Fruit fly (Drosophila melanogaster) whole organism, adult: Measurements from ENCODE around the gene CG6873.

Experiments used
- CG11617 ChIP-seq: fragments of 200-800 bp; sonication (Bioruptor generic); optimal IDR thresholded peaks from 2 replicates; lab custom pipeline; 2017; ENCODE audit warnings: mild to moderate bottlenecking, missing biosample characterization, missing genetic modification reagents, missing genetic modification characterization
- CG12768 ChIP-seq: fragments of 200-800 bp; sonication (Bioruptor generic); optimal IDR thresholded peaks from 2 replicates; lab custom pipeline; 2017; ENCODE audit warnings: missing biosample characterization, missing genetic modification characterization, mild to moderate bottlenecking, moderate library complexity, missing genetic modification reagents
- CG14711 ChIP-seq: fragments of 200-800 bp; sonication (Bioruptor generic); optimal IDR thresholded peaks from 2 replicates; lab custom pipeline; 2018; ENCODE audit warnings: missing biosample characterization, mild to moderate bottlenecking, missing genetic modification characterization, moderate library complexity
- CG1620 ChIP-seq: fragments of 200-800 bp; sonication (Bioruptor generic); optimal IDR thresholded peaks from 2 replicates; lab custom pipeline; 2016; ENCODE audit warnings: missing biosample characterization, missing genetic modification characterization
- CG33017 ChIP-seq: fragments of 200-800 bp; sonication (Bioruptor generic); optimal IDR thresholded peaks from 2 replicates; lab custom pipeline; 2018; ENCODE audit warnings: missing biosample characterization, mild to moderate bottlenecking, missing genetic modification characterization, moderate library complexity
- CG5204 ChIP-seq: fragments of 200-800 bp; sonication (Bioruptor generic); optimal IDR thresholded peaks from 2 replicates; lab custom pipeline; 2016; ENCODE audit warnings: missing biosample characterization, missing genetic modification characterization
- CG7045 ChIP-seq: fragments of 200-800 bp; sonication (Bioruptor generic); optimal IDR thresholded peaks from 2 replicates; lab custom pipeline; 2017; ENCODE audit warnings: missing biosample characterization, mild to moderate bottlenecking, missing genetic modification characterization
- CG7101 ChIP-seq: fragments of 200-800 bp; sonication (Bioruptor generic); optimal IDR thresholded peaks from 2 replicates; lab custom pipeline; 2018; ENCODE audit warnings: missing biosample characterization, mild to moderate bottlenecking, missing genetic modification characterization, moderate library complexity
- Clk ChIP-seq: fragments of 200-800 bp; sonication (Bioruptor generic); optimal IDR thresholded peaks from 2 replicates; lab custom pipeline; 2017; ENCODE audit warnings: missing biosample characterization, missing genetic modification characterization
- Crg-1 ChIP-seq: fragments of 200-800 bp; sonication (Bioruptor generic); optimal IDR thresholded peaks from 2 replicates; lab custom pipeline; 2016; ENCODE audit warnings: missing biosample characterization, missing genetic modification characterization
- Hr96 ChIP-seq: fragments of 200-800 bp; sonication (Bioruptor generic); optimal IDR thresholded peaks from 2 replicates; lab custom pipeline; 2016; ENCODE audit warnings: missing biosample characterization, missing genetic modification characterization
- Mnt ChIP-seq: fragments of 200-800 bp; sonication (Bioruptor generic); optimal IDR thresholded peaks from 2 replicates; lab custom pipeline; 2016; ENCODE audit warnings: missing biosample characterization, mild to moderate bottlenecking, missing genetic modification characterization
- bab1 ChIP-seq: fragments of 200-800 bp; sonication (Bioruptor generic); optimal IDR thresholded peaks from 3 replicates; lab custom pipeline; 2019; ENCODE audit warnings: missing biosample characterization, mild to moderate bottlenecking, missing genetic modification characterization, moderate library complexity
- cic ChIP-seq: fragments of 200-800 bp; sonication (Bioruptor generic); optimal IDR thresholded peaks from 2 replicates; lab custom pipeline; 2017; ENCODE audit warnings: missing biosample characterization, mild to moderate bottlenecking, missing genetic modification characterization, moderate library complexity
- cnc ChIP-seq, 2 experiments: fragments of >200 bp; optimal IDR thresholded peaks; 2 replicates each; lab custom pipeline; 2017
- kay ChIP-seq: fragments of 200-800 bp; sonication (Bioruptor generic); peaks from one replicate; lab custom pipeline; 2016; ENCODE audit warnings: missing biosample characterization, missing genetic modification characterization, borderline replicate concordance
- ovo ChIP-seq: fragments of 200-800 bp; sonication (Bioruptor generic); optimal IDR thresholded peaks from 2 replicates; lab custom pipeline; 2016; ENCODE audit warnings: missing biosample characterization, missing genetic modification characterization
- pad ChIP-seq: fragments of 200-800 bp; sonication (Bioruptor generic); optimal IDR thresholded peaks from 3 replicates; lab custom pipeline; 2017; ENCODE audit warnings: missing biosample characterization, missing genetic modification characterization, mild to moderate bottlenecking, moderate library complexity, missing genetic modification reagents
- tj ChIP-seq: fragments of 200-800 bp; sonication (Bioruptor generic); optimal IDR thresholded peaks from 3 replicates; lab custom pipeline; 2017; ENCODE audit warnings: missing biosample characterization, mild to moderate bottlenecking, missing genetic modification characterization, moderate library complexity
- toe ChIP-seq: fragments of 200-800 bp; sonication (Bioruptor generic); optimal IDR thresholded peaks from 2 replicates; lab custom pipeline; 2016; ENCODE audit warnings: missing biosample characterization, missing genetic modification characterization

CG6873 gene

DNA sequence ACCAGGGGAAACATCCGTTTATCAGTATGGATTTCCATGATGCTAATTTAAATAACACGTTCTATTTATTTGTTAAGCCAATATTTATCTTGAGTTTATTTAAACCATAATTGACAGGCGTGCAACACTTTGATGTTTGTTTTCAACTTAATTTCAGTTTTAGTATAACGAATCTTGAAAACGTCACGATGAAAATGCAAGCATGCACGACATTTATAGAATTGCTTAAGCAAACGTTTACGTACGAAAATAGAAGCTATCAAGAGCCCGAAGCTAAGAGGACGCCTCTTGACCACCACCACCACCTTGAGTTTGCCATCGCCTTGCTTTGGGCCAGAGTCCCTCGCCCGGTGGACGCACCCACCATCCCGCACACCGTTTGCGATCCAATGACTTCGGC lies 31.7 kb upstream of the CG6873 start:
- no peak for TF ChIP-seq pad (GFP tag; lab: Kevin White, UChicago)
- TF ChIP-seq Clk (GFP tag; lab: Kevin White, UChicago), result no peak

DNA sequence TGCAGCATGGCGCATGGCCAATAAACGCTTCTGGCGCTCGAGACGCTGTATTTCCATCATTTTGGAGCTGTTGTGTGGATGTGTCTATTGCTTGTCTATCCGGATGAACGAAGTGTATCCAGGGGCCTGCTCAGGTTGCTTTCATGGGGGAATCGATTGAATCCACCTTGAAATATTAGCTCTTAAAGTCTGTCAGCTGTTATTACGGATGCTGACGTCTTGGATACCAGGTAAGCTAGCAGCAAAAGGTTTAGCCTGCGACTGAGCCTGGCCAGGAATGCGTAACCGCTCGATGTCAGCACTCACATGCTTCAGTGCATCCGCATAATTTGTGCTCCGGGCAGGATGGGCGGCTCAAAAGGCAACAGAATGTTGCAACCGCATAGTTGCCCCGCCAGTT lies 8.5 kb upstream of the CG6873 start, which contains the start of gene CG12609:
TSS of gene CG12609 (minus strand) at position 101 of the 400 bp plus-strand sequence.
- TF ChIP-seq CG33017 (tag; lab: Kevin White, UChicago) (no peak), CG12768 (GFP tag; lab: Kevin White, UChicago) (no peak), CG14711 (tag; lab: Kevin White, UChicago) (no peak), Clk (GFP tag; lab: Kevin White, UChicago) (no peak), pad (GFP tag; lab: Kevin White, UChicago) (no peak), CG1620 (GFP tag; lab: Kevin White, UChicago) (no peak), ovo (GFP tag; lab: Kevin White, UChicago) (no peak), cic (GFP tag; lab: Kevin White, UChicago) (no peak), bab1 (GFP tag; lab: Kevin White, UChicago) (no peak), CG7045 (GFP tag; lab: Kevin White, UChicago) (no peak), CG5204 (no peak), Hr96 (GFP tag; lab: Kevin White, UChicago) (no peak), Mnt (no peak), CG11617 (GFP tag; lab: Kevin White, UChicago) (no peak), Crg-1 (GFP tag; lab: Kevin White, UChicago) (no peak), CG7101 (tag; lab: Kevin White, UChicago) (no peak), kay (GFP tag; lab: Kevin White, UChicago) (no peak), tj (GFP tag; lab: Kevin White, UChicago) (no peak), cnc (optimal IDR thresholded peaks at IDR 0.05; lab: Kevin White, UChicago) (no peak)

DNA sequence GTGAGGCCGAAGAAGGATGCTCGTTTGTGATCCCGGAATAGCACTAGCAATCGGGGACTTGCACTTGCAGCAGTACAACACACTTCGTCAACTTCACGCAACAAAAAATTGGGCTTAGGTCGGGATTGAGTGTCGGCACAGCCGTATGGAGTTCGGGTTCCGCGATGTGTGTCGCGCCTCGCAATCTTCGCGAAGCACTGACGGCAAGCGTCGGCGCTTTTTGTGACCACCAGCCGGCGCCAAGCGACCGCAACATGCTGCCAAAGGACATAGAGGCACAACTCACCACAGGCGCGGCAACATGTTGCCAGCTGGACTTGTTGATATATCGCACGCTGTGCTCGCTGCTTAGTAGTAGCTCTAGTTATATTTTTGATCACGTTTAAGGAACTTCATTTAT lies 13.4 kb downstream of the CG6873 start, which contains the start of gene CCKLR-17D1:
TSS of gene CCKLR-17D1 (minus strand) at position 303 of the 400 bp plus-strand sequence.
- TF ChIP-seq pad (GFP tag; lab: Kevin White, UChicago) (no peak), CG33017 (tag; lab: Kevin White, UChicago) (no peak), tj (GFP tag; lab: Kevin White, UChicago) (no peak), ovo (GFP tag; lab: Kevin White, UChicago) (no peak), cic (GFP tag; lab: Kevin White, UChicago) (no peak), Crg-1 (GFP tag; lab: Kevin White, UChicago) (no peak), CG1620 (GFP tag; lab: Kevin White, UChicago) (no peak), cnc (optimal IDR thresholded peaks at IDR 0.05; lab: Kevin White, UChicago) (no peak), Hr96 (GFP tag; lab: Kevin White, UChicago) (no peak), Clk (GFP tag; lab: Kevin White, UChicago) (no peak), CG11617 (GFP tag; lab: Kevin White, UChicago) (no peak), CG5204 (no peak), CG7101 (tag; lab: Kevin White, UChicago) (no peak), CG12768 (GFP tag; lab: Kevin White, UChicago) (no peak), Mnt (no peak)

DNA sequence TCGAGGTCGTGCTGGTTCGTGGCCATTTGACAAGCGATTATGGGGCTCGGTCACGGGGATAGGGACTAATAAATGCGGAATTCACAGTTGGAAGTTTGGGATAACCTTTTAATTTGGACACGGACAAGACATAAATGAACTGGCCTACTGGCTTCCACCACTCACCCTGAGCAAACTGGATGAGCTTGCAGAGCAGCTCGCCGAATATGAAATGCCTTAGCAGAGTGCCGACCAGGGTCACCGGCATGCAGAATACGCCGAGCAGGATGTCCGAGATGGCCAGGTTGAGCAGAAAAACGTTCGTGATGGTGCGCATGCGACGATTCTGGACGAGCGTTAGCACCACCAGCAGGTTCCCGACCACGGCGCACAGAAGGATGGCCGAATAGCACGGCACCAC lies 14.1 kb downstream of the CG6873 start, which contains the start of gene CG42302:
TSS of gene CG42302 (minus strand) at position 101 of the 400 bp plus-strand sequence.
- TF ChIP-seq CG7045 (GFP tag; lab: Kevin White, UChicago) (no peak), CG14711 (tag; lab: Kevin White, UChicago) (no peak), Crg-1 (GFP tag; lab: Kevin White, UChicago) (no peak), CG33017 (tag; lab: Kevin White, UChicago) (no peak), Clk (GFP tag; lab: Kevin White, UChicago) (no peak), CG12768 (GFP tag; lab: Kevin White, UChicago) (no peak)

DNA sequence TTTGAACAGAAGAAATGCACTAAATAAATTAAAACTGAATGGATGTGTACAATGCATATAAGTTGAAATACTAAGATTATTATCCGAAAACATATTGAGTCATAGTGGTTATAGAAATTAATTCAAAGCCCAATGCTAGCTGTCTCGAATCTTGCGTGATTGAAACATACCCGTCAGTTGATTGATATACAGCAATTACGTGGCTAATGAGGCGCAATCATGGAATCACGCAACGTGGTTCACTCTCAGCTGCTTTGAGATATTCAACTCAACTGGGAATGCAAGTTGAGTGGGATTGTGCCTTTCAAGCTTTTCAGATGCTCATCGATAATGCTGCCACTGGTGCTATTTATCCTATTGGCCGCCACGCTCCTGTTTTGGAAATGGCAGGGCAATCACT lies 30.1 kb downstream of the CG6873 start, which contains the start of gene Cyp308a1:
TSS of gene Cyp308a1 (plus strand) at position 301 of the 400 bp plus-strand sequence.
- TF ChIP-seq kay (GFP tag; lab: Kevin White, UChicago) (no peak), CG12768 (GFP tag; lab: Kevin White, UChicago) (no peak), CG14711 (tag; lab: Kevin White, UChicago) (no peak), Mnt (no peak), pad (GFP tag; lab: Kevin White, UChicago) (no peak), ovo (GFP tag; lab: Kevin White, UChicago) (no peak), cic (GFP tag; lab: Kevin White, UChicago) (no peak), tj (GFP tag; lab: Kevin White, UChicago) (no peak), CG11617 (GFP tag; lab: Kevin White, UChicago) (no peak), Hr96 (GFP tag; lab: Kevin White, UChicago) (no peak), CG7045 (GFP tag; lab: Kevin White, UChicago) (no peak), CG7101 (tag; lab: Kevin White, UChicago) (no peak), CG5204 (no peak), CG1620 (GFP tag; lab: Kevin White, UChicago) (no peak), Clk (GFP tag; lab: Kevin White, UChicago) (no peak), cnc (optimal IDR thresholded peaks at IDR 0.05; lab: Kevin White, UChicago) (no peak), bab1 (GFP tag; lab: Kevin White, UChicago) (no peak), Crg-1 (GFP tag; lab: Kevin White, UChicago) (no peak), toe (no peak)

DNA sequence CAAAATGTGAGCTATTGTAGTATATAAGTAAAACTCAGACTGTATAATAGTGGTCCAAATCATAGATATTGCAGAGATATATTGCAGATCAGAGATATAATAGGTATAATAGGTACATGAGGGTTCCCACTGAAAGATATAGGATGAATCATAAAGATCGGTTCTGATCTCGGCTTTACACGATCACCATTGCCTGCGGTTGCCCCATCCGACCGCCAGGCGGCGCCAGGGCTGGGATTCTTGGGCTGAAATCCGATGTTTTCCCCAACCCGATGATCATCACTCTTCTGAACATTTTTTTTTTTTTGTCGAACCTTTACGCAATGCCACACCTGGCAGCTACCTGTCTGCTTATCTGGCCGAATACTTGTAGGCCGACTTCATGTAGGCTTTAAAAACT lies 35.8 kb downstream of the CG6873 start:
- TF ChIP-seq CG1620 (GFP tag; lab: Kevin White, UChicago) (no peak), CG11617 (GFP tag; lab: Kevin White, UChicago) (no peak), CG14711 (tag; lab: Kevin White, UChicago) (no peak), pad (GFP tag; lab: Kevin White, UChicago) (no peak), CG12768 (GFP tag; lab: Kevin White, UChicago) (no peak), Mnt (no peak), Crg-1 (GFP tag; lab: Kevin White, UChicago) (no peak), CG7101 (tag; lab: Kevin White, UChicago) (no peak), tj (GFP tag; lab: Kevin White, UChicago) (no peak), kay (GFP tag; lab: Kevin White, UChicago) (no peak), ovo (GFP tag; lab: Kevin White, UChicago) (no peak), toe (no peak), CG7045 (GFP tag; lab: Kevin White, UChicago) (no peak), CG33017 (tag; lab: Kevin White, UChicago) (no peak), CG5204 (no peak), Clk (GFP tag; lab: Kevin White, UChicago) (no peak), cic (GFP tag; lab: Kevin White, UChicago) (no peak), bab1 (GFP tag; lab: Kevin White, UChicago) (no peak)
